Worm (Caenorhabditis elegans) whole organism, L4/young adult: Measurements from ENCODE around the gene clec-47.

Source experiments
- dao-5 ChIP-seq: sonication (generic microtip); optimal IDR thresholded peaks from 2 replicates; lab custom pipeline; 2016; ENCODE audit warnings: missing genotype, missing genetic modification characterization, moderate library complexity, missing compliant biosample characterization
- him-1 ChIP-seq: sonication (generic microtip); optimal IDR thresholded peaks from 2 replicates; lab custom pipeline; 2016; ENCODE audit warnings: missing genotype, missing genetic modification reagents, missing genetic modification characterization, missing compliant biosample characterization

DNA sequence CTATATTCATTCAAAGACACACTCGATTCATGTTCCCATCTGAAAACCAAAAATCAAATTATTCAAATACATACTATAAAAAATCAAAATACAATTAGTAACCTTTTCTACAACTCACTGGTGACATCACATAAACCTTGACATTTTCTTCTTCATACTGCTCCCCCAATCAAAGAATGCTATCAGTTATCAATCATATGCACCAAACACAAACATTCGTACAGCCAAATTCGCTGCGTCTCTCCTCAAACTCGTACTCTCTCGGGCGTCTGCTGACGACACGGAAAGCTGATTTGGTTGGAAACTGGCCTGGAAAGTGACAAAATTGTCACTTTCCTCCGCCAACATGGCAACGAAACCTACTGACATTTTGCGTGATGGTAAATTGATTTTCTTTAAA is 16.8 kb downstream of the clec-47 start, which contains the start of gene plc-2:
- TF ChIP-seq him-1 (tag; lab: Kevin White, UChicago): no peak
- TF ChIP-seq dao-5 (tag; lab: Kevin White, UChicago): no peak
